Fruit fly (Drosophila melanogaster) whole organism, wandering third instar larva: ENCODE data around the gene CG8097.

ENCODE experiments used
- Hnf4 ChIP-seq: fragments of 200-800 bp; sonication (Bioruptor generic); optimal IDR thresholded peaks from 2 replicates; lab custom pipeline; 2016; ENCODE audit warnings: missing biosample characterization, mild to moderate bottlenecking, missing genetic modification characterization
- Myc ChIP-seq: fragments of >200 bp; optimal IDR thresholded peaks from 2 replicates; lab custom pipeline; 2017
- Sp1 ChIP-seq: fragments of 200-800 bp; sonication (Bioruptor generic); optimal IDR thresholded peaks from 3 replicates; lab custom pipeline; 2019; ENCODE audit warnings: missing biosample characterization, mild to moderate bottlenecking, missing genetic modification characterization, moderate library complexity
- sv ChIP-seq: fragments of 200-800 bp; sonication (Bioruptor generic); optimal IDR thresholded peaks from 3 replicates; lab custom pipeline; 2016; ENCODE audit warnings: missing biosample characterization, missing genetic modification characterization

DNA sequence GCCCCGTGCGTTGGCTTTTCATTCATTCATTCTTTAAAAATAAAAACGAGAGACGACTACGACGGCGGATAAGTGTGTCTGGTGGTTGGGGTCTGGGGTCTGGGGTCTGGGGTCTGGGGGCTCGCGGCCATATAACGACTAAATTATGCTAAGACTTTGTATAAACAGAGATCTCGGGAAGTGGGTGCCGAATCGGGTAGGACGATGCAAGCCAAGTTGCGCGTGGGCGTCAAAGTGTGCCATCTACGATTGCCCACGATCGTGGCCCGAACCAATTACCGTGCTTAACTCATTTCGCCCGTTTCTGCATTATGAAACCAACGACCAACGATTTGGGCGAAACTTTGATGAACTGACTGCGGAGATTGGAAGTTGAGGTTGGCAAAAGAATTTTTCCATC lies 40.9 kb downstream of the CG8097 start:
- no peak for TF ChIP-seq Myc (lab: Kevin White, UChicago)
- TF ChIP-seq sv (GFP tag; lab: Kevin White, UChicago), result no peak
- TF ChIP-seq Sp1 (GFP tag; lab: Kevin White, UChicago), result no peak
- TF ChIP-seq Hnf4 (GFP tag; lab: Kevin White, UChicago), result no peak
